Worm (Caenorhabditis elegans) whole organism, L3 larva: Measurements from ENCODE around the gene pnc-1.

ENCODE experiments used
- R02D3.7 ChIP-seq: fragments of 150-350 bp; optimal IDR thresholded peaks from 2 replicates; lab custom pipeline; 2014; ENCODE audit warnings: missing biosample characterization, missing genetic modification characterization
- aly-2 ChIP-seq: fragments of 150-350 bp; optimal IDR thresholded peaks from 2 replicates; lab custom pipeline; 2014; ENCODE audit warnings: missing biosample characterization, missing genetic modification characterization
- ama-1 ChIP-seq: fragments of 150-350 bp; optimal IDR thresholded peaks from 2 replicates; lab custom pipeline; 2018
- ceh-82 ChIP-seq: fragments of 150-350 bp; optimal IDR thresholded peaks from 2 replicates; lab custom pipeline; 2014; ENCODE audit warnings: missing biosample characterization, missing genetic modification characterization
- egl-27 ChIP-seq: sonication (generic microtip); optimal IDR thresholded peaks from 4 replicates; lab custom pipeline; 2017; ENCODE audit warnings: missing biosample characterization, missing genetic modification reagents, missing genetic modification characterization
- egl-5 ChIP-seq: fragments of 150-350 bp; optimal IDR thresholded peaks from 2 replicates; lab custom pipeline; 2017; ENCODE audit warnings: missing biosample characterization, missing genetic modification reagents, missing genetic modification characterization, inconsistent platforms
- elt-2 ChIP-seq: sonication (generic microtip); optimal IDR thresholded peaks from 2 replicates; lab custom pipeline; 2016; ENCODE audit warnings: missing genetic modification reagents, mild to moderate bottlenecking, missing genetic modification characterization, missing compliant biosample characterization
- eor-1 ChIP-seq, 2 experiments: fragments of 150-350 bp; optimal IDR thresholded peaks; 2 replicates each; lab custom pipeline; 2014 to 2018; ENCODE audit warnings: missing biosample characterization in 2 of 2, missing genetic modification characterization in 2 of 2
- fos-1 ChIP-seq: fragments of 150-350 bp; optimal IDR thresholded peaks from 2 replicates; lab custom pipeline; 2014; ENCODE audit warnings: missing biosample characterization, missing genetic modification characterization
- hmg-11 ChIP-seq: sonication (generic microtip); optimal IDR thresholded peaks from 2 replicates; lab custom pipeline; 2016; ENCODE audit warnings: missing genetic modification characterization, missing compliant biosample characterization
- lin-15B ChIP-seq: fragments of 150-350 bp; optimal IDR thresholded peaks from 2 replicates; lab custom pipeline; 2014; ENCODE audit warnings: missing biosample characterization, missing genetic modification characterization
- lin-39 ChIP-seq: fragments of 150-350 bp; optimal IDR thresholded peaks from 2 replicates; lab custom pipeline; 2018; ENCODE audit warnings: missing biosample characterization, missing genetic modification reagents, missing genetic modification characterization
- lsy-12 ChIP-seq: sonication (generic microtip); optimal IDR thresholded peaks from 2 replicates; lab custom pipeline; 2016; ENCODE audit warnings: mild to moderate bottlenecking, missing genetic modification characterization, missing compliant biosample characterization
- mml-1 ChIP-seq: fragments of 150-350 bp; sonication (generic microtip); optimal IDR thresholded peaks from 3 replicates; lab custom pipeline; 2014; ENCODE audit warnings: missing biosample characterization, missing genetic modification characterization
- nfya-1 ChIP-seq: sonication (generic microtip); optimal IDR thresholded peaks from 2 replicates; lab custom pipeline; 2017; ENCODE audit warnings: missing genetic modification characterization, mild to moderate bottlenecking, missing compliant biosample characterization, antibody characterized with exemption, moderate library complexity; ENCODE audit not compliant: insufficient read depth
- nhr-11 ChIP-seq: fragments of 150-350 bp; optimal IDR thresholded peaks from 2 replicates; lab custom pipeline; 2014; ENCODE audit warnings: missing biosample characterization, missing genetic modification characterization
- nhr-12 ChIP-seq: fragments of 150-350 bp; optimal IDR thresholded peaks from 2 replicates; lab custom pipeline; 2014; ENCODE audit warnings: missing biosample characterization, missing genetic modification characterization
- nhr-76 ChIP-seq: fragments of 150-350 bp; sonication (generic microtip); optimal IDR thresholded peaks from 5 replicates; lab custom pipeline; 2014; ENCODE audit warnings: missing biosample characterization, missing genetic modification characterization
- nhr-77 ChIP-seq: fragments of 150-350 bp; optimal IDR thresholded peaks from 2 replicates; lab custom pipeline; 2014; ENCODE audit warnings: missing biosample characterization, missing genetic modification characterization
- skn-1 ChIP-seq: fragments of 150-350 bp; optimal IDR thresholded peaks from 2 replicates; lab custom pipeline; 2014; ENCODE audit warnings: missing biosample characterization, missing genetic modification characterization
- tbx-2 ChIP-seq: sonication (generic microtip); optimal IDR thresholded peaks from 2 replicates; lab custom pipeline; 2016; ENCODE audit warnings: mild to moderate bottlenecking, missing genetic modification characterization, missing compliant biosample characterization
- zag-1 ChIP-seq: fragments of 150-350 bp; optimal IDR thresholded peaks from 2 replicates; lab custom pipeline; 2014; ENCODE audit warnings: missing biosample characterization, missing genetic modification characterization
- ztf-4 ChIP-seq: fragments of 150-350 bp; optimal IDR thresholded peaks from 2 replicates; lab custom pipeline; 2014; ENCODE audit warnings: missing biosample characterization, missing genetic modification characterization

Gene pnc-1

ce11 chrIV:240257-240754 lies 56.0 kb downstream of the pnc-1 start, which contains the start of the genes fnta-1 and cogc-8:
Gene fnta-1, minus strand, starts transcription at chrIV:240307.
Gene cogc-8, plus strand, starts transcription at chrIV:240451.
- TF ChIP-seq zag-1 (tag; lab: Kevin White, UChicago): no peak
- TF ChIP-seq ceh-82: no peak
- TF ChIP-seq nhr-77: no peak
- peak; percentile 48 for TF ChIP-seq nfya-1
- TF ChIP-seq tbx-2: no peak
- TF ChIP-seq lin-39 (tag; lab: Kevin White, UChicago): no peak
- TF ChIP-seq egl-27 (tag; lab: Kevin White, UChicago): no peak
- TF ChIP-seq aly-2 (tag; lab: Kevin White, UChicago): no peak
- TF ChIP-seq elt-2 (tag; lab: Kevin White, UChicago): peak; percentile 14
- no peak for TF ChIP-seq nhr-12 (tag; lab: Kevin White, UChicago)
- TF ChIP-seq hmg-11: peak; percentile 29
- no peak for TF ChIP-seq skn-1
- no peak for TF ChIP-seq eor-1 (tag; optimal IDR thresholded peaks at IDR 0.05; lab: Kevin White, UChicago)
- TF ChIP-seq egl-5 (tag; lab: Kevin White, UChicago): no peak
- TF ChIP-seq nhr-76: no peak
- no peak for TF ChIP-seq mml-1 (tag; lab: Kevin White, UChicago)
- TF ChIP-seq nhr-11 (tag; lab: Kevin White, UChicago): no peak
- TF ChIP-seq lin-15B (tag; lab: Kevin White, UChicago): peak; percentile 41
- no peak for TF ChIP-seq ztf-4 (tag; lab: Kevin White, UChicago)
- TF ChIP-seq lsy-12 (tag; lab: Kevin White, UChicago): no peak
- no peak for TF ChIP-seq R02D3.7
- no peak for TF ChIP-seq ama-1 (lab: Kevin White, UChicago)
- TF ChIP-seq fos-1 (tag; lab: Kevin White, UChicago): no peak
